Fruit fly (Drosophila melanogaster) whole organism, prepupa: ENCODE results near the gene C1GalTA.

ENCODE experiments used
- CG32006 ChIP-seq: fragments of 200-800 bp; sonication (Bioruptor generic); optimal IDR thresholded peaks from 3 replicates; lab custom pipeline; 2017; ENCODE audit warnings: missing biosample characterization, mild to moderate bottlenecking, missing genetic modification characterization
- CG6808 ChIP-seq: fragments of 200-800 bp; sonication (Bioruptor generic); optimal IDR thresholded peaks from 3 replicates; lab custom pipeline; 2017; ENCODE audit warnings: missing biosample characterization, missing genetic modification characterization, mild to moderate bottlenecking, moderate library complexity, missing genetic modification reagents
- Hr39 ChIP-seq: fragments of 200-800 bp; sonication (Bioruptor generic); optimal IDR thresholded peaks from 2 replicates; lab custom pipeline; 2016; ENCODE audit warnings: missing biosample characterization, missing genetic modification characterization

DNA sequence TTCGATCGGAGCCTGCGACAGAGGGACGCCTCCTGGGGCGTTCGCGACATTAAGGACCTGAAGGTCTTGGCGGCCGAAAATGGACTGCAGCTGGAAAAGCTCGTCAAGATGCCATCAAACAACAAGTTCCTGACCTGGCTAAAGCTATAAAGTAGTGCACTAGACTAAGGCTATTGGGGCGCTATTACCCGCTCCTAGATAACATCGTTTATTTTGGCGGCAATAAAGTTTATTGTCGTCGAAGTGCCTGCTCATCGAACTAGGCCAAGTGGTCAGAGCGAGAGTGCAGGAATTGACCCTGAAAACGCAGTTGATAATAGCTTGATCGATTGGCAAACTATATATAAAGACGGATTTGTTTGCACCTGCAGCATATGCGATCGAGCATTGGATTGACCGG, 47.2 kb upstream of the C1GalTA start, which contains the start of gene Try29F:
- TF ChIP-seq CG32006 (GFP tag; lab: Kevin White, UChicago) (no peak), Hr39 (no peak), CG6808 (GFP tag; lab: Kevin White, UChicago) (no peak)
